Fruit fly (Drosophila melanogaster) whole organism, embryonic: ENCODE measurements around the gene opa.
A peak's percentile ranks its signal among the peaks of the same experiment; 100 is the strongest.

Source experiments
- CG10654 ChIP-seq: fragments of 200-800 bp; sonication (Bioruptor generic); optimal IDR thresholded peaks from 2 replicates; lab custom pipeline; 2016; ENCODE audit warnings: missing biosample characterization, missing genetic modification characterization
- CG13287 ChIP-seq: fragments of 200-800 bp; sonication (Bioruptor generic); IDR thresholded peaks from 2 replicates; pipeline ENCODE4 v1.3.6; 2022; ENCODE audit warnings: missing biosample characterization, missing genetic modification characterization; ENCODE audit not compliant: partially characterized antibody
- CG14667 ChIP-seq: fragments of 200-800 bp; sonication (Bioruptor generic); IDR thresholded peaks from 2 replicates; pipeline ENCODE4 v1.3.6; 2022; ENCODE audit warnings: missing biosample characterization, missing genetic modification characterization
- CG15601 ChIP-seq: fragments of 200-800 bp; sonication (Bioruptor generic); optimal IDR thresholded peaks from 3 replicates; lab custom pipeline; 2019; ENCODE audit warnings: missing biosample characterization, mild to moderate bottlenecking, missing genetic modification characterization, moderate library complexity
- CG15696 ChIP-seq: fragments of 200-800 bp; sonication (Bioruptor generic); optimal IDR thresholded peaks from 2 replicates; lab custom pipeline; 2019; ENCODE audit warnings: missing biosample characterization, mild to moderate bottlenecking, missing genetic modification characterization, moderate library complexity
- CG17361 ChIP-seq: fragments of 200-800 bp; sonication (Bioruptor generic); IDR thresholded peaks from 3 replicates; pipeline ENCODE4 v1.3.6; 2022; ENCODE audit warnings: missing biosample characterization, missing genetic modification characterization
- CG18011 ChIP-seq: fragments of 200-800 bp; sonication (Bioruptor generic); optimal IDR thresholded peaks from 2 replicates; lab custom pipeline; 2017; ENCODE audit warnings: missing biosample characterization, missing genetic modification characterization, mild to moderate bottlenecking, moderate library complexity, missing genotype
- CG1832 ChIP-seq: fragments of 200-800 bp; sonication (Bioruptor generic); optimal IDR thresholded peaks from 2 replicates; lab custom pipeline; 2017; ENCODE audit warnings: missing biosample characterization, mild to moderate bottlenecking, missing genetic modification characterization, inconsistent platforms
- CG2875 ChIP-seq: fragments of 200-800 bp; sonication (Bioruptor generic); optimal IDR thresholded peaks from 2 replicates; lab custom pipeline; 2017; ENCODE audit warnings: missing biosample characterization, mild to moderate bottlenecking, missing genetic modification characterization, missing genetic modification reagents
- CG31441 ChIP-seq: fragments of 200-800 bp; sonication (Bioruptor generic); IDR thresholded peaks from 2 replicates; pipeline ENCODE4 v1.3.6; 2022; ENCODE audit warnings: missing biosample characterization, missing genetic modification characterization
- CG3995 ChIP-seq: fragments of 200-800 bp; sonication (Bioruptor generic); optimal IDR thresholded peaks from 3 replicates; lab custom pipeline; 2016; ENCODE audit warnings: missing biosample characterization, missing genetic modification characterization
- CG4820 ChIP-seq: fragments of 200-800 bp; sonication (Bioruptor generic); optimal IDR thresholded peaks from 3 replicates; lab custom pipeline; 2016; ENCODE audit warnings: missing biosample characterization, missing genetic modification characterization
- CG7987 ChIP-seq: fragments of 200-800 bp; sonication (Bioruptor generic); optimal IDR thresholded peaks from 2 replicates; lab custom pipeline; 2018; ENCODE audit warnings: missing biosample characterization, mild to moderate bottlenecking, missing genetic modification characterization, moderate library complexity
- CG8765 ChIP-seq: fragments of 200-800 bp; sonication (Bioruptor generic); IDR thresholded peaks from 2 replicates; pipeline ENCODE4 v1.3.6; 2022; ENCODE audit warnings: missing biosample characterization, missing genetic modification characterization
- Ets65A ChIP-seq: fragments of 200-800 bp; sonication (Bioruptor generic); peaks from one replicate; lab custom pipeline; 2016; ENCODE audit warnings: missing biosample characterization, missing genetic modification characterization
- H2.0 ChIP-seq: fragments of 200-800 bp; sonication (Bioruptor generic); IDR thresholded peaks from 2 replicates; pipeline ENCODE4 v1.3.6; 2022; ENCODE audit warnings: missing biosample characterization, missing genetic modification characterization
- HLH4C ChIP-seq: fragments of 200-800 bp; sonication (Bioruptor generic); IDR thresholded peaks from 3 replicates; pipeline ENCODE4 v1.3.6; 2022; ENCODE audit warnings: missing biosample characterization, missing genetic modification characterization; ENCODE audit not compliant: partially characterized antibody
- HmgZ ChIP-seq: fragments of 200-800 bp; sonication (Bioruptor generic); optimal IDR thresholded peaks from 2 replicates; lab custom pipeline; 2018; ENCODE audit warnings: missing biosample characterization, mild to moderate bottlenecking, missing genetic modification characterization
- Hr3 ChIP-seq: fragments of 200-800 bp; sonication (Bioruptor generic); optimal IDR thresholded peaks from 3 replicates; lab custom pipeline; 2016; ENCODE audit warnings: missing biosample characterization, missing genetic modification characterization
- NFAT ChIP-seq: fragments of 200-800 bp; sonication (Bioruptor generic); IDR thresholded peaks from 2 replicates; pipeline ENCODE4 v1.3.6; 2022; ENCODE audit warnings: missing biosample characterization, missing genetic modification characterization
- Nf-YB ChIP-seq: fragments of 200-800 bp; sonication (Bioruptor generic); optimal IDR thresholded peaks from 3 replicates; lab custom pipeline; 2019; ENCODE audit warnings: missing biosample characterization, mild to moderate bottlenecking, missing genetic modification characterization, moderate library complexity
- Nf-YC ChIP-seq: fragments of 200-800 bp; optimal IDR thresholded peaks from 3 replicates; lab custom pipeline; 2019; ENCODE audit warnings: missing biosample characterization, mild to moderate bottlenecking, missing genetic modification characterization, moderate library complexity
- Sin3A ChIP-seq: fragments of >200 bp; optimal IDR thresholded peaks from 2 replicates; lab custom pipeline; 2018
- Six4 ChIP-seq: fragments of 200-800 bp; sonication (Bioruptor generic); optimal IDR thresholded peaks from 2 replicates; lab custom pipeline; 2016; ENCODE audit warnings: missing biosample characterization, missing genetic modification characterization
- Taf1 ChIP-seq: fragments of 200-800 bp; sonication (Bioruptor generic); IDR thresholded peaks from 2 replicates; pipeline ENCODE4 v1.3.6; 2022; ENCODE audit warnings: missing biosample characterization, missing genetic modification characterization
- cg ChIP-seq: fragments of 200-800 bp; sonication (Bioruptor generic); optimal IDR thresholded peaks from 3 replicates; lab custom pipeline; 2019; ENCODE audit warnings: missing biosample characterization, mild to moderate bottlenecking, missing genetic modification characterization, moderate library complexity
- croc ChIP-seq: fragments of 200-800 bp; sonication (Bioruptor generic); conservative IDR thresholded peaks from 3 replicates; pipeline ENCODE4 v1.3.6; 2022; ENCODE audit warnings: missing biosample characterization, missing genetic modification characterization
- crol ChIP-seq: fragments of 200-800 bp; sonication (Bioruptor generic); IDR thresholded peaks from 2 replicates; pipeline ENCODE4 v1.3.6; 2022; ENCODE audit warnings: missing biosample characterization, missing genetic modification characterization
- ewg ChIP-seq: fragments of 200-800 bp; sonication (Bioruptor generic); optimal IDR thresholded peaks from 3 replicates; lab custom pipeline; 2017; ENCODE audit warnings: mild to moderate bottlenecking, missing biosample characterization, missing genetic modification reagents, missing genetic modification characterization
- exex ChIP-seq: fragments of 200-800 bp; sonication (Bioruptor generic); optimal IDR thresholded peaks from 4 replicates; lab custom pipeline; 2018; ENCODE audit warnings: missing biosample characterization, mild to moderate bottlenecking, missing genetic modification characterization, moderate library complexity
- eyg ChIP-seq: fragments of 200-800 bp; sonication (Bioruptor generic); optimal IDR thresholded peaks from 3 replicates; lab custom pipeline; 2016; ENCODE audit warnings: missing biosample characterization, missing genetic modification characterization
- grn ChIP-seq: fragments of 200-800 bp; sonication (Bioruptor generic); optimal IDR thresholded peaks from 3 replicates; lab custom pipeline; 2017; ENCODE audit warnings: missing biosample characterization, missing genetic modification characterization
- jumu ChIP-seq: fragments of 200-800 bp; sonication (Bioruptor generic); optimal IDR thresholded peaks from 3 replicates; lab custom pipeline; 2016; ENCODE audit warnings: missing biosample characterization, missing genetic modification characterization
- kah ChIP-seq: fragments of 200-800 bp; sonication (Bioruptor generic); optimal IDR thresholded peaks from 2 replicates; lab custom pipeline; 2018; ENCODE audit warnings: missing biosample characterization, mild to moderate bottlenecking, missing genetic modification characterization
- nmo ChIP-seq: fragments of 200-800 bp; sonication (Bioruptor generic); optimal IDR thresholded peaks from 2 replicates; lab custom pipeline; 2018; ENCODE audit warnings: missing biosample characterization, mild to moderate bottlenecking, missing genetic modification characterization, moderate library complexity
- phol ChIP-seq: fragments of 200-800 bp; sonication (Bioruptor generic); optimal IDR thresholded peaks from 3 replicates; lab custom pipeline; 2018; ENCODE audit warnings: missing biosample characterization, mild to moderate bottlenecking, missing genetic modification characterization, moderate library complexity
- pita ChIP-seq: fragments of 200-800 bp; sonication (Bioruptor generic); optimal IDR thresholded peaks from 2 replicates; lab custom pipeline; 2017; ENCODE audit warnings: missing biosample characterization, mild to moderate bottlenecking, missing genetic modification characterization
- sens ChIP-seq: fragments of 200-800 bp; sonication (Bioruptor generic); peaks from one replicate; lab custom pipeline; 2016; ENCODE audit warnings: missing biosample characterization, missing genetic modification characterization
- stc ChIP-seq: fragments of 200-800 bp; sonication (Bioruptor generic); IDR thresholded peaks from 2 replicates; pipeline ENCODE4 v1.3.6; 2022; ENCODE audit warnings: missing biosample characterization, missing genetic modification characterization
- tup ChIP-seq: fragments of 200-800 bp; sonication (Bioruptor generic); optimal IDR thresholded peaks from 2 replicates; lab custom pipeline; 2016; ENCODE audit warnings: missing biosample characterization, mild to moderate bottlenecking, missing genetic modification characterization, moderate library complexity
- z ChIP-seq: fragments of 200-800 bp; sonication (Bioruptor generic); IDR thresholded peaks from 3 replicates; pipeline ENCODE4 v1.3.6; 2022; ENCODE audit warnings: missing biosample characterization, missing genetic modification characterization
- zen2 ChIP-seq: fragments of 200-800 bp; sonication (Bioruptor generic); IDR thresholded peaks from 3 replicates; pipeline ENCODE4 v1.3.6; 2022; ENCODE audit warnings: missing biosample characterization, missing genetic modification characterization; ENCODE audit not compliant: partially characterized antibody

The opa gene

DNA sequence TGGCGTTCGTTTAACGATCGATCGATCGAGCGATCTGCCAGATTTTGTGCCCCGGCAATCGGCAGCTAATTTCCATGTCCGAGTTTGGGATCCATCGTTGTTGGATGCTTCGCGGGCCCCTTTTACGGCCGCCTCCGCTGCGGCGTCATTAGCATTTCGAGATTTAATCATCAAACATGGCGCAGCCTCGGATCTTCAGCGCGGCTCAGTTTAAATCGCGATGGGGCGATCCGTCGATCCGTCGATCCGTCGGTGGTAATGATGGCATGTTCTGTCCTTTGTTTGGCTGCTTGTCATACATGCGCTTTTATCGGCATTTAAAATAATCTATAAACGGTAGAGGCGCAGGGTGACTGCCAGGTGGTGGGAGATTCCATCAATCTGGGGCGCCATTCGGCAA is 47.8 kb downstream of the opa start (continued):
- TF ChIP-seq CG13287 (GFP tag; lab: Robert Waterston, UW) (no peak), exex (tag; lab: Kevin White, UChicago) (no peak), sens (peak; percentile 54), CG7987 (GFP tag; lab: Kevin White, UChicago) (no peak), Hr3 (no peak), tup (GFP tag; lab: Kevin White, UChicago) (no peak), HLH4C (GFP tag; lab: Robert Waterston, UW) (0 out of 3 replicates have a peak, but pooled peaks have one; percentile 17), CG18011 (GFP tag; lab: Kevin White, UChicago) (no peak), jumu (GFP tag; lab: Kevin White, UChicago) (no peak), Sin3A (lab: Kevin White, UChicago) (no peak), ewg (no peak), grn (GFP tag; lab: Kevin White, UChicago) (peak; percentile 56)

DNA sequence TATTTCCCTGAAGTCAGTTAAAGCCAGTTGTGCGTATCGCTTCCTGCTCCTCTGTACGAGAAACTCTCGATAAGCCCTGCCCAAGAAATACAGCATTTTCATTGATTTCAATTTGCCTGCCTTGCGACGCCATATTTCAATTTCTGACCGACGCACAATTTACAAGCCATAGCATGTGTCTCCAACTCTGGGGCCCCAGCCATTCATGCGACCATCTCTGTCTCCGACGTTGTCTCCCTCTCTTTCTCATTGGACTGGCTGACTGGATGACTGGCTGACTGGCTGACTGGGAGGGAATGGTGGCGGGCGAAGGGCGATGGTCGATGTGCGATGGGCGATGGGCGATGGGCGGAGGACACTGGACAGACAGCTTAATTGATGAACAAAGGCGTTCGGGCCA is 48.6 kb downstream of the opa start:
- no peak for TF ChIP-seq CG15696
- TF ChIP-seq CG2875 = no peak
- no peak for TF ChIP-seq zen2 (GFP tag; lab: Robert Waterston, UW)
- peak; percentile 2 for TF ChIP-seq phol
- TF ChIP-seq crol = peak; percentile 11; the same call in 1 of the 2 replicates
- TF ChIP-seq eyg (GFP tag; lab: Kevin White, UChicago) = no peak
- TF ChIP-seq pita (GFP tag; lab: Kevin White, UChicago) = no peak
- no peak for TF ChIP-seq H2.0 (GFP tag; lab: Robert Waterston, UW)
- TF ChIP-seq NFAT = no peak
- no peak for TF ChIP-seq CG4820 (GFP tag; lab: Kevin White, UChicago)
- TF ChIP-seq stc = no peak
- no peak for TF ChIP-seq Taf1 (GFP tag; lab: Robert Waterston, UW)
- TF ChIP-seq Nf-YB = peak; percentile 91
- TF ChIP-seq CG31441 (GFP tag; lab: Robert Waterston, UW) = no peak
- TF ChIP-seq Nf-YC (tag; lab: Kevin White, UChicago) = peak; percentile 88
- TF ChIP-seq kah (GFP tag; lab: Kevin White, UChicago) = no peak
- no peak for TF ChIP-seq Six4 (GFP tag; lab: Kevin White, UChicago)
- TF ChIP-seq CG17361 = no peak
- no peak for TF ChIP-seq z (GFP tag; lab: Robert Waterston, UW)
- TF ChIP-seq HmgZ (tag; lab: Kevin White, UChicago) = no peak
- no peak for TF ChIP-seq cg
- TF ChIP-seq CG10654 (GFP tag; lab: Kevin White, UChicago) = no peak
- 0 out of 2 replicates have a peak, but pooled peaks have one; percentile 3 for TF ChIP-seq CG14667 (GFP tag; lab: Robert Waterston, UW)
- no peak for TF ChIP-seq nmo (GFP tag; lab: Kevin White, UChicago)
- peak; percentile 98 for TF ChIP-seq CG15601 (tag; lab: Kevin White, UChicago)
- peak; percentile 47 for TF ChIP-seq CG1832 (GFP tag; lab: Kevin White, UChicago)
- no peak for TF ChIP-seq CG3995 (GFP tag; lab: Kevin White, UChicago)
- no peak for TF ChIP-seq CG8765
- no peak for TF ChIP-seq croc (GFP tag; lab: Robert Waterston, UW)
- TF ChIP-seq Ets65A (GFP tag; lab: Kevin White, UChicago) = no peak
